Worm (Caenorhabditis elegans): ENCODE measurements around the gene T24E12.1.
"Not testable (repeated sequence)": the region's sequence is repeated elsewhere in the genome, so short reads cannot be mapped to it uniquely, and the experiment has no call there.

DNA sequence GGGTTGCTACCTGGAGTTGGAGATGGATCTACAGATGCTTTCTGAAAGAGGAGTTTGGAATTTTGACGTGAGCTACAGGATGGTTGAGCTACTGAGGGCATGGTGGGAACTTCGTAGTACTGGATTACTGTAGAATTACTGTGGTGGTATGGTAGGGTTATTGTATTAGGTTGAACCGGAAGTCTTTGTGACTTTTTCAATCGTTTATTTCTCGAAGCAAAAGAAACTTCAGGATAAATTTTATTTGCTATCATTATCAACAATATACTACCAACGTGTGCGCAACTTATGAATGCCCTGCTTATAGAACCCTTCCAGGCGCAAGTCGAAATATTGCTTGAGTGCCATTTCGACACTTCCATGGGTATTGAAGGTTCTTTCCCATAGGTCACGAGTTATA is 23.8 kb upstream of the T24E12.1 start, which contains the start of gene T24E12.6:
- TF ChIP-seq mdl-1 (tag; optimal IDR thresholded peaks at IDR 0.05); arid-1 (GFP tag; conservative IDR thresholded peaks at IDR 0.05); F26F4.8 (GFP tag; conservative IDR thresholded peaks at IDR 0.05): not testable (repeated sequence)

Measured in whole organism, L4 larva.